Fruit fly (Drosophila melanogaster) whole organism, larva: ENCODE results near the gene Hr83.

Source experiments
- noc ChIP-seq: fragments of 200-800 bp; sonication (Bioruptor generic); optimal IDR thresholded peaks from 3 replicates; lab custom pipeline; 2019; ENCODE audit warnings: missing biosample characterization, mild to moderate bottlenecking, missing genetic modification characterization, moderate library complexity

Hr83 gene

DNA sequence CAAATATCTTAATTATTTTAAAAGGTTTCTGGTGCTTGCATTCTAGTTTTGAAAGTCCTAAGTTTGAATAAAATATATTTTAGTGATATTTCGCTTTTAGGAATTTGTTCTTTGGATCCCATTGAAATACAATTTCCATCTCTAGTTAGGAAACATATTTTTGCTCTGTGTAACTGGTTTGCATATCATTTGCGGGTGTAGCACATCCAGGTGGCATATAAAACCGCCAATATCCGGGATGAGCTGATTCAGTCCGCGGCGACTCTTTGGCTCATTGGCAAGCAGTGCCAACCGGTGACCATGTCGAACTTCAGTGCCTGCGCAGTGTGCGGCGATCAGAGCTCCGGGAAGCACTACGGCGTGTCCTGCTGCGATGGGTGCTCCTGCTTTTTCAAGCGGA lies at the start of gene Hr83:
Gene Hr83, plus strand, starts transcription at position 301 of the 400 bp plus-strand sequence.
- TF ChIP-seq noc = no peak

dm6 chr3R:6301257-6301839 lies 47.7 kb upstream of the Hr83 start, which contains the start of gene Osi15:
TSS of gene Osi15 (plus strand) at chr3R:6301804.
- TF ChIP-seq noc = no peak

DNA sequence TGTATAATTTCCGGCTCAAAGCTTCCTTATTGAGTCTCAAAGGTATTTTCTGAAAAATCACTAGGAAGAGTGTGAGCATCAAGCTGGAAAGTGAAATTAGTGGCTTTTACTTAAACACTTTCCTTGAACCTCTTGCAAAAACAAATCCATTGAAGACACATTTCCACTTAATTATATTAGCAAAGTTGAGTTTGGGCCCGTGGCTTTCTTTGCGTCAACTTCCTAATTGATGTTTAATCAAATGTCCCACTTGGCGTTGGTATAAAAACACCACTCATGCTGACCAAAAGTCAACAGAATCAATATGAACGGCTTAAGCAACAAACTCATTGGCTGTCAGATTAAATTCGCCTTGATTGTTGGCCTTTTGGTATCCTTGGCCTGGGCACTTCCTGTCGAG lies 45.3 kb upstream of the Hr83 start, which contains the start of gene CG46396:
Gene CG46396, plus strand, starts transcription at position 301 of the 400 bp plus-strand sequence.
- no peak for TF ChIP-seq noc

dm6 chr3R:6304947-6305346 lies 44.1 kb upstream of the Hr83 start, which contains the start of gene Osi16:
TSS of gene Osi16 (plus strand) at chr3R:6305247.
- TF ChIP-seq noc = no peak

dm6 chr3R:6306584-6306983 lies 42.5 kb upstream of the Hr83 start, which contains the start of gene CG46026:
TSS of gene CG46026 (plus strand) at chr3R:6306884.
- no peak for TF ChIP-seq noc

dm6 chr3R:6309676-6310075 lies 39.4 kb upstream of the Hr83 start, which contains the start of gene CG31560:
TSS of gene CG31560 (plus strand) at chr3R:6309976.
- TF ChIP-seq noc = no peak

DNA sequence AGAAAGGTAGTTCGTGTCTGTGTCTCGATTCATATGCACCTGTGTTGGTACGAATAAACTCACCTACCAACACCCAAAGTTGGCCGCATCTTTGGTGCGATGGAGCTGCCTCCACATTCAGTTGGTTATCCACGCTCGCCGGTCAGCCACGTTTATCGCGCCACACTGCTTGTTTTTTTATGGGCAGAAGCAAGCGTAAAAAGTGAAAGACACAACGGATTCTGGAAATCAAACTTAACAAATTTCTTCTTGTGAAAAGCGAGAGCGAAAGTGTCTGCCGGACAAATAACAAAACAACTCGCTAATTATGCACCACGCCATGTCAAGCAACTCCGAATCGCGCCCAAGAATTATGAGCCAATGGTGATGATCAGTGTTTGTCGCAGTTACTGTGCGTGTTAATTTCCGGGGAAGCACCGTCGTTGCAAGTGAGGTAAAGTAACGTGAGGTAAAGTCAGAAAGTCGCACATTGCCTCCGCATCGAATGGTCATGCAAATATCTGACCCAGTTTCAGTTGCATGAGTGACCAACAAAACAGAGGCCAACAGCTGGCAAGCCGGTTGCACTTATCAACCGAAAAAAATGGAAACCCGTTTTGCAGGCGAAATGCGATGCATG lies 37.3 kb upstream of the Hr83 start, which contains the start of gene Osi17:
Gene Osi17, plus strand, starts transcription at position 132 of the 619 bp plus-strand sequence.
- no peak for TF ChIP-seq noc

- TF ChIP-seq noc = no peak
These were observed 34.0 kb upstream of the Hr83 start for dm6 chr3R:6315078-6315477.

DNA sequence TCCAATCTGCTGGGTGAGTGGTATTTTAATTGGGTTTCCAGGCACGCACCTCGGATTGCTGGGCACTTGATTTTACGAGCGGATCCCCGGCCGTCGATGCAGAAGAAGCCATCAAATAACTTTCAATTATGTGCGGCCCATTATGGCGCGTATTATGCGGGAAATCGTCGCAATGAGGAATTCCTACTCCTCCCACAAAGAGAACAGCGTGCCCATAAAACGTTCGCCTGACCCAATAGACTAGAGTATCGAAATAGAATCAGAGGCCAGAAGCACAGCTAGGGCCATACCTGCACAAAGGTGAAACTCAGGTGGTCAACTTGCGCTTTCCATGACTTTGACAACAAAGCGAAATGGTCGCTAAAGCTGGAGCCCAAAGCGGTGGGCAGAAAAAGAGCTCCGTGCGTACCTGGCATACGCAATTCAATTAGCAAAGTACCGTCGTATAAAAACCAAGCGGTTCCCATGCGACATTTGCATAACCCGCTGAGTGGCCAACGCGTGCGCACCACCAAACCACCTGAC lies 19.2 kb upstream of the Hr83 start, which contains the start of gene Osi18:
Gene Osi18, plus strand, starts transcription at position 475 of the 525 bp plus-strand sequence.
- no peak for TF ChIP-seq noc

DNA sequence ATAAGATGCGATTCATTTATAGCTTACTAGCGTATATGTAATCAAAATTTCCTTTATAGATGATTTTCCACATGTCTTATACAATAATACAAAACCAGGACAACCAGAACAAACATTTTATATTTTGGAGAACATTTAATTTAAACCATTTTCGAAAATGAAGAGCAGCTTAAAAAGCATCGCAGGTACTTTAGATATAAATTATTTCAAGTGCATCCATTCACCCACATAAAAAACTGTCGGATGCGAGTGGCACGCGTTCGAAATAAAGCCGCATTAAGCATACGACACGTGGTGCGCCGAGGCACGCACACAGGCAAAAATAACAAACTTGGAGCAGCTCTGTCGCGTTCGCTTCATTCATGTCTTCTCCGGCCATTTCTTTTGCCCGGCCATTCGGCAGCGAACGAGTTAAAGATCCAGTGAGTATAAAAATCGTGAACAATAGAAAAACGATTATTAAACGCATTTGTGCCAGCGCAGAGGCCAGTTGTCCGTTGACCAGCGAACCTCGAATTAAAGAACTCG lies 14.1 kb upstream of the Hr83 start, which contains the start of gene Osi19:
Gene Osi19, plus strand, starts transcription at position 457 of the 528 bp plus-strand sequence.
- TF ChIP-seq noc = no peak

dm6 chr3R:6337397-6337796 lies 11.6 kb upstream of the Hr83 start:
- no peak for TF ChIP-seq noc

DNA sequence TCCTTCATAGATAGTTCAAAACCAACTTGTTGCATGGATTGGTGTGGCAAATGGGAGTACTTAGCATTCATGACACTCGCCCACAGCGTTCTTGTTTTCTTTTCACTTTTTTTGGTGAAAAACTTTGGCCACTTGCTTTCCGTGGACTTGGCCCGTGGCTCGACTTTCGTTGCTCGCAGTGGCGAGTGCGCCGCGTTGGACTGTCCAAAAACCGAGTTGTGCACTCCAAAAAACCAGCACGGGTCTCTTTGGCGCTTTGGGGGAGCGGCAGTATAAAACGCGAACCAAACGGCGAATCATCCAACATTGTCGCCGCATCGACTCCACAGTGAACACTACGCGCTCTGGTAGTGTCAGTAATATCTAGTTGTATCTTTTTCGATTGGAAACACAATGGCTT lies 9.2 kb upstream of the Hr83 start, which contains the start of gene Osi20:
Gene Osi20, plus strand, starts transcription at position 301 of the 400 bp plus-strand sequence.
- TF ChIP-seq noc = no peak

- no peak for TF ChIP-seq noc
These were observed 7.4 kb upstream of the Hr83 start, which contains the start of gene CG17917 for dm6 chr3R:6341668-6342067. TSS of gene CG17917 (plus strand) at chr3R:6341968.

DNA sequence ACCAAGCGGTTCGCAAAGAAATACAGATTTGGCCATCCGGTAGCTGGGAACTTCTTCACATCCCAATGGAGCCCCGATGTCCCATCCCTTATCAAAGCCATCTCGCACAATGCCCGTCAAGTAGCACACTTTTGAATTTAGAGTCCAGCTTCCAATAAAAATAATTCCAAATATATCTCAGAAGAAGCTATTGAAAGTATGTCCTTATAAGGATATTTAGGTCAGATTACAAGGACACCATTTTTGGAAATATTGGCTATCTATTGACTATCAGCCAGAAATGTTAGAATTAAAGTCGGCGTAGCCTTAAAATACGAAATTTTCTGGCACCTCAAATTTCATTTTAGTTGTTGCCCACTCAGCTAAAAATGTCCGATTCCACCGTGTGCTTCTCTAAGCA lies 6.3 kb upstream of the Hr83 start, which contains the start of gene CG10298:
Gene CG10298, plus strand, starts transcription at position 301 of the 400 bp plus-strand sequence.
- TF ChIP-seq noc = no peak

DNA sequence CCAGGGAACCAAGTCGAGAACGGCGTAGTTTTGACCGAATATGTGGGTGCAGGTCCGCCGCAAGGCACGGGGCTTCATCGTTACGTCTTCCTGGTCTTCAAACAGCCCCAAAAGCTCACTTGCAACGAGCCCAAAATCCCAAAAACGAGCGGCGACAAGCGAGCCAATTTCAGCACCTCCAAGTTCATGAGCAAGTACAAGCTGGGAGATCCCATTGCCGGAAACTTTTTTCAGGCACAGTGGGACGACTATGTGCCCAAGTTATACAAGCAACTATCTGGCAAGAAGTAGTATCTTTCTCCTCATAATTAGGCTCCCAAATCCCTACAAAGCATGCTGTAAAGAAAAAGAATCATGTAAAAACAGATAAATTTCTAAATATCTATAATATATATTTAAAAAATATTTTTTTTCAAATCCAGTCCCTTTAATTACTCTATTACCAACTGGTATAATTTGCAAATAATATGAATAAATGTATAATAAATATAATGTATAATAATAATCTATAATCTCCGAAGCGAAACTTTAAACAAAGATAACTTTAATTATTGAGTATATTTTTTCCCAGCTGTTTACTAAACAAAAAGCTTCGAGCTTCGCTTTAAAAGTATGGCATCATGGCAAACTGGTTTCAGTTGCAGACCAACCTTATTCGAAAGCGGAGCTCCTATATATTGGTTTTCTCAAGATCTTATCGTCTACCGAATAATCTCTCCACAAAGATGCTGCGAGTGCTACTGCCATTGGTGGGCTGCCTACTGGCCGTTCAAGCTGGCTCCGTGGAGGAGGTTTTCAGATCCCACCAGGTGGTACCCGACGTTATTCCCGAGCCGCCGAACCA lies 5.4 kb upstream of the Hr83 start, which contains the start of gene CG17919:
Gene CG17919, plus strand, starts transcription at position 634 of the 844 bp plus-strand sequence.
- TF ChIP-seq noc = no peak

dm6 chr3R:6345814-6346213 lies 3.2 kb upstream of the Hr83 start, which contains the start of the genes SmD2 and CG18048:
TSS of gene SmD2 (minus strand) at chr3R:6345911.
TSS of gene CG18048 (plus strand) at chr3R:6346111.
- no peak for TF ChIP-seq noc
